Fruit fly (Drosophila melanogaster): Measurements from ENCODE around the gene Pfdn5.

Gene Pfdn5

DNA sequence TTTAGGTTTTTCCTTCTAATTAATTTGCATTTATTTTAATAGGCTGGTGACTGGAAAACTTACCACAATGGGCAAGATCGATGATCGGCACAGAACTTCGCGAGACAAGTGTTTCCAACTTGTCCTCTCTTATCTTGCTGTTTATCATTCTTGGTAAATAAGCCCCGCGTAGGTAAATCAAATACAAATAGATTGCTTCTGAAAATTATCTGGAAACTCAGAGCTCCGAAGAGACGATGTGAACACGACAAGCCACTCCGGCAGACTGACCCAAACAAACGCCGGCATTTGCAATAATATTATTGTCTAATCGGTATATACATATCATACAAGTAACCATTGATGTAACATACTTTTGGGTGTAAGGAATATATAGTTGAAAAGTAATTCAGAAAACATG is 43.5 kb downstream of the Pfdn5 start, which contains the start of gene CG33099 (continued):
- TF ChIP-seq lbe (GFP tag; optimal IDR thresholded peaks at IDR 0.05) = no peak
- 0 out of 2 replicates have a peak, but pooled peaks have one; percentile 16 for TF ChIP-seq Taf1 (GFP tag; IDR thresholded peaks at IDR 0.05)
- no peak for TF ChIP-seq CG4617 (GFP tag; optimal IDR thresholded peaks at IDR 0.05; ENCODE audit: borderline replicate concordance)
- no peak for TF ChIP-seq CG4404 (GFP tag; IDR thresholded peaks at IDR 0.05)
- TF ChIP-seq CG12071 (GFP tag; optimal IDR thresholded peaks at IDR 0.05) = peak; percentile 51
- TF ChIP-seq corto (GFP tag; optimal IDR thresholded peaks at IDR 0.05) = no peak
- no peak for TF ChIP-seq nerfin-2 (GFP tag; IDR thresholded peaks at IDR 0.05; ENCODE audit: partially characterized antibody)
- TF ChIP-seq pzg (GFP tag; optimal IDR thresholded peaks at IDR 0.05) = no peak
- TF ChIP-seq Dref (GFP tag; IDR thresholded peaks at IDR 0.05) = no peak
- no peak for TF ChIP-seq tll (GFP tag; optimal IDR thresholded peaks at IDR 0.05)
- no peak for TF ChIP-seq CG14860 (GFP tag; IDR thresholded peaks at IDR 0.05; ENCODE audit: partially characterized antibody)
- no peak for TF ChIP-seq MBD-R2 (GFP tag; IDR thresholded peaks at IDR 0.05)
- TF ChIP-seq Six4 (GFP tag; optimal IDR thresholded peaks at IDR 0.05) = no peak
- TF ChIP-seq CG12155 (GFP tag; optimal IDR thresholded peaks at IDR 0.05) = no peak
- no peak for TF ChIP-seq CG31365 (tag; optimal IDR thresholded peaks at IDR 0.05)
- no peak for TF ChIP-seq Nf-YB (GFP tag; optimal IDR thresholded peaks at IDR 0.05)
- no peak for TF ChIP-seq CG13624 (GFP tag; optimal IDR thresholded peaks at IDR 0.05)
- TF ChIP-seq unc-4 (GFP tag; IDR thresholded peaks at IDR 0.05; ENCODE audit: partially characterized antibody) = no peak
- no peak for TF ChIP-seq dati (GFP tag; IDR thresholded peaks at IDR 0.05)
- no peak for TF ChIP-seq vfl (GFP tag; optimal IDR thresholded peaks at IDR 0.05)
- TF ChIP-seq sim (GFP tag; IDR thresholded peaks at IDR 0.05) = no peak
- no peak for TF ChIP-seq Dad (GFP tag; optimal IDR thresholded peaks at IDR 0.05)
- no peak for TF ChIP-seq Dfd (GFP tag; optimal IDR thresholded peaks at IDR 0.05)
- TF ChIP-seq CG15479 (GFP tag; optimal IDR thresholded peaks at IDR 0.05) = no peak
- TF ChIP-seq ind (GFP tag; optimal IDR thresholded peaks at IDR 0.05) = no peak
- peak; percentile 51 for TF ChIP-seq B-H2 (GFP tag; optimal IDR thresholded peaks at IDR 0.05)
- TF ChIP-seq tx (GFP tag; optimal IDR thresholded peaks at IDR 0.05) = no peak
- no peak for TF ChIP-seq CG15601 (tag; optimal IDR thresholded peaks at IDR 0.05)
- peak; percentile 47; the same call in 1 of the 2 replicates for TF ChIP-seq HLH3B (GFP tag; IDR thresholded peaks at IDR 0.05)
- no peak for TF ChIP-seq peb (GFP tag; IDR thresholded peaks at IDR 0.05)
- no peak for TF ChIP-seq pnt (GFP tag; optimal IDR thresholded peaks at IDR 0.05)
- TF ChIP-seq CTCF (GFP tag; optimal IDR thresholded peaks at IDR 0.05) = peak; percentile 7
- peak; percentile 49 for TF ChIP-seq CG12659 (GFP tag; optimal IDR thresholded peaks at IDR 0.05)
- no peak for TF ChIP-seq CG11560 (tag; IDR thresholded peaks at IDR 0.05)
- TF ChIP-seq CG10543 (GFP tag; optimal IDR thresholded peaks at IDR 0.05) = peak; percentile 68
- no peak for TF ChIP-seq HLH54F (GFP tag; optimal IDR thresholded peaks at IDR 0.05)
- TF ChIP-seq CG6765 (GFP tag; optimal IDR thresholded peaks at IDR 0.05) = no peak
- TF ChIP-seq gce (GFP tag; IDR thresholded peaks at IDR 0.05) = 0 out of 3 replicates have a peak, but pooled peaks have one; percentile 7
- peak; percentile 43 for TF ChIP-seq CG2202 (tag; optimal IDR thresholded peaks at IDR 0.05)
- peak; percentile 2 for TF ChIP-seq CG7556 (GFP tag; optimal IDR thresholded peaks at IDR 0.05)
- TF ChIP-seq sna (GFP tag; IDR thresholded peaks at IDR 0.05; ENCODE audit: partially characterized antibody) = no peak
- TF ChIP-seq mld (GFP tag; IDR thresholded peaks at IDR 0.05; ENCODE audit: partially characterized antibody) = no peak
- no peak for TF ChIP-seq CG1529 (GFP tag; optimal IDR thresholded peaks at IDR 0.05)
- peak; percentile 20 for TF ChIP-seq CG12104 (GFP tag; optimal IDR thresholded peaks at IDR 0.05)
- peak; percentile 71 for TF ChIP-seq Fer1 (GFP tag; optimal IDR thresholded peaks at IDR 0.05)
- TF ChIP-seq chif (GFP tag; optimal IDR thresholded peaks at IDR 0.05) = peak; percentile 20 to 21
- TF ChIP-seq CG11696 (GFP tag; IDR thresholded peaks at IDR 0.05) = no peak
- peak; percentile 60 for TF ChIP-seq CG10209 (GFP tag; optimal IDR thresholded peaks at IDR 0.05)
- TF ChIP-seq esg (GFP tag; conservative IDR thresholded peaks at IDR 0.05) = no peak
- TF ChIP-seq MESR4 (GFP tag; optimal IDR thresholded peaks at IDR 0.05) = no peak
- no peak for TF ChIP-seq CG12391 (tag; optimal IDR thresholded peaks at IDR 0.05)

Measured in whole organism, embryonic.